Fruit fly (Drosophila melanogaster) whole organism, pupa: ENCODE measurements around the gene Gr98c.

Experiments used
- CG10348 ChIP-seq: fragments of 200-800 bp; sonication (Bioruptor generic); IDR thresholded peaks from 2 replicates; pipeline ENCODE4 v1.3.6; 2022; ENCODE audit warnings: missing biosample characterization, missing genetic modification characterization
- CG15710 ChIP-seq: fragments of 200-800 bp; sonication (Bioruptor generic); optimal IDR thresholded peaks from 2 replicates; lab custom pipeline; 2018; ENCODE audit warnings: missing biosample characterization, mild to moderate bottlenecking, missing genetic modification characterization, moderate library complexity
- CG17806 ChIP-seq: fragments of 200-800 bp; sonication (Bioruptor generic); optimal IDR thresholded peaks from 2 replicates; lab custom pipeline; 2018; ENCODE audit warnings: missing biosample characterization, mild to moderate bottlenecking, missing genetic modification characterization, moderate library complexity
- EcR ChIP-seq: fragments of 200-800 bp; sonication (Bioruptor generic); optimal IDR thresholded peaks from 3 replicates; lab custom pipeline; 2019; ENCODE audit warnings: missing biosample characterization, missing genetic modification characterization, mild to moderate bottlenecking, moderate library complexity, missing genetic modification reagents
- Ets98B ChIP-seq: fragments of 200-800 bp; sonication (Bioruptor generic); IDR thresholded peaks from 2 replicates; pipeline ENCODE4 v1.3.6; 2022; ENCODE audit warnings: missing biosample characterization, missing genetic modification characterization
- Pif1B ChIP-seq: fragments of 200-800 bp; sonication (Bioruptor generic); optimal IDR thresholded peaks from 3 replicates; lab custom pipeline; 2016; ENCODE audit warnings: missing biosample characterization, missing genetic modification characterization
- Snoo ChIP-seq: fragments of 200-800 bp; sonication (Bioruptor generic); optimal IDR thresholded peaks from 3 replicates; lab custom pipeline; 2017; ENCODE audit warnings: missing biosample characterization, mild to moderate bottlenecking, missing genetic modification characterization, inconsistent platforms
- fd96Ca ChIP-seq: fragments of 200-800 bp; sonication (Bioruptor generic); IDR thresholded peaks from 3 replicates; pipeline ENCODE4 v1.3.6; 2022; ENCODE audit warnings: missing biosample characterization, missing genetic modification characterization

- TF ChIP-seq Pif1B (GFP tag; lab: Kevin White, UChicago) (no peak), CG17806 (tag; lab: Kevin White, UChicago) (no peak), EcR (no peak), fd96Ca (GFP tag; lab: Robert Waterston, UW) (no peak), Snoo (no peak), CG15710 (tag; lab: Kevin White, UChicago) (no peak), Ets98B (GFP tag; lab: Robert Waterston, UW) (no peak), CG10348 (GFP tag; lab: Robert Waterston, UW) (no peak)
Measured at dm6 chr3R:27544143-27544542, at the start of gene Gr98c.
